Worm (Caenorhabditis elegans) whole organism, mixed stage, embryonic: Measurements from ENCODE around the gene F31B12.3.
A peak's percentile ranks its signal among the peaks of the same experiment; 100 is the strongest.

Experiments
- M03D4.4 ChIP-seq: sonication (generic microtip); optimal IDR thresholded peaks from 2 replicates; lab custom pipeline; 2017; ENCODE audit warnings: mild to moderate bottlenecking, missing genetic modification characterization, missing compliant biosample characterization
- bed-3 ChIP-seq: fragments of 200-800 bp; sonication (Bioruptor generic); optimal IDR thresholded peaks from 3 replicates; lab custom pipeline; 2018; ENCODE audit warnings: mild to moderate bottlenecking, missing genetic modification characterization, moderate library complexity, missing compliant biosample characterization
- blmp-1 ChIP-seq: fragments of 150-350 bp; optimal IDR thresholded peaks from 2 replicates; lab custom pipeline; 2014; ENCODE audit warnings: missing biosample characterization, missing genetic modification characterization
- ceh-39 ChIP-seq: fragments of 150-350 bp; optimal IDR thresholded peaks from 2 replicates; lab custom pipeline; 2014; ENCODE audit warnings: missing biosample characterization, missing genetic modification characterization
- ceh-43 ChIP-seq: fragments of 200-800 bp; sonication (Bioruptor generic); optimal IDR thresholded peaks from 2 replicates; lab custom pipeline; 2018; ENCODE audit warnings: mild to moderate bottlenecking, missing genetic modification characterization, moderate library complexity, missing compliant biosample characterization
- ces-1 ChIP-seq: fragments of 150-350 bp; optimal IDR thresholded peaks from 2 replicates; lab custom pipeline; 2014; ENCODE audit warnings: missing biosample characterization, missing genetic modification reagents, missing genetic modification characterization
- cnd-1 ChIP-seq: fragments of 200-800 bp; sonication (Bioruptor generic); optimal IDR thresholded peaks from 2 replicates; lab custom pipeline; 2018; ENCODE audit warnings: mild to moderate bottlenecking, missing genetic modification characterization, missing compliant biosample characterization
- drap-1 ChIP-seq: fragments of 200-800 bp; sonication (Bioruptor generic); optimal IDR thresholded peaks from 3 replicates; lab custom pipeline; 2018; ENCODE audit warnings: mild to moderate bottlenecking, missing genetic modification characterization, missing compliant biosample characterization
- elt-1 ChIP-seq: sonication (generic microtip); optimal IDR thresholded peaks from 2 replicates; lab custom pipeline; 2017; ENCODE audit warnings: missing genetic modification characterization, mild to moderate bottlenecking, missing compliant biosample characterization, antibody characterized with exemption, moderate library complexity, borderline replicate concordance; ENCODE audit not compliant: insufficient read depth
- elt-3 ChIP-seq: fragments of 150-350 bp; optimal IDR thresholded peaks from 2 replicates; lab custom pipeline; 2014; ENCODE audit warnings: missing biosample characterization, missing genetic modification characterization
- flh-1 ChIP-seq: fragments of 200-800 bp; sonication (Bioruptor generic); optimal IDR thresholded peaks from 2 replicates; lab custom pipeline; 2018; ENCODE audit warnings: mild to moderate bottlenecking, missing genetic modification characterization, moderate library complexity, missing compliant biosample characterization
- hlh-1 ChIP-seq: fragments of 150-350 bp; optimal IDR thresholded peaks from 2 replicates; lab custom pipeline; 2014; ENCODE audit warnings: missing biosample characterization, missing genetic modification reagents, missing genetic modification characterization
- lin-13 ChIP-seq: fragments of 150-350 bp; optimal IDR thresholded peaks from 2 replicates; lab custom pipeline; 2014; ENCODE audit warnings: missing biosample characterization, missing genetic modification characterization
- lin-32 ChIP-seq: fragments of 200-800 bp; sonication (Bioruptor generic); optimal IDR thresholded peaks from 2 replicates; lab custom pipeline; 2018; ENCODE audit warnings: mild to moderate bottlenecking, missing genetic modification characterization, missing compliant biosample characterization
- lsy-2 ChIP-seq: fragments of 150-350 bp; optimal IDR thresholded peaks from 2 replicates; lab custom pipeline; 2014; ENCODE audit warnings: missing biosample characterization, missing genetic modification characterization
- mab-5 ChIP-seq: fragments of 150-350 bp; optimal IDR thresholded peaks from 2 replicates; lab custom pipeline; 2014; ENCODE audit warnings: missing biosample characterization, missing genetic modification characterization
- mep-1 ChIP-seq: fragments of 150-350 bp; optimal IDR thresholded peaks from 2 replicates; lab custom pipeline; 2017; ENCODE audit warnings: missing biosample characterization, missing genetic modification reagents, missing genetic modification characterization, inconsistent platforms
- mls-2 ChIP-seq: sonication (generic microtip); optimal IDR thresholded peaks from 2 replicates; lab custom pipeline; 2016; ENCODE audit warnings: mild to moderate bottlenecking, missing genetic modification characterization, moderate library complexity, missing compliant biosample characterization
- nhr-12 ChIP-seq: fragments of 150-350 bp; optimal IDR thresholded peaks from 2 replicates; lab custom pipeline; 2014; ENCODE audit warnings: missing biosample characterization, missing genetic modification characterization
- nhr-2 ChIP-seq: fragments of 150-350 bp; optimal IDR thresholded peaks from 2 replicates; lab custom pipeline; 2014; ENCODE audit warnings: missing biosample characterization, missing genetic modification characterization
- nhr-237 ChIP-seq: fragments of 150-350 bp; optimal IDR thresholded peaks from 2 replicates; lab custom pipeline; 2014; ENCODE audit warnings: missing biosample characterization, missing genetic modification characterization
- sem-2 ChIP-seq: fragments of 200-800 bp; sonication (Bioruptor generic); optimal IDR thresholded peaks from 2 replicates; lab custom pipeline; 2018; ENCODE audit warnings: mild to moderate bottlenecking, missing genetic modification characterization, missing compliant biosample characterization
- snpc-4 ChIP-seq: fragments of 150-350 bp; optimal IDR thresholded peaks from 2 replicates; lab custom pipeline; 2014; ENCODE audit warnings: missing biosample characterization, missing genetic modification characterization
- sptf-1 ChIP-seq: sonication (generic microtip); optimal IDR thresholded peaks from 2 replicates; lab custom pipeline; 2017; ENCODE audit warnings: mild to moderate bottlenecking, missing genetic modification characterization, moderate library complexity, missing compliant biosample characterization
- tbx-8 ChIP-seq: fragments of 200-800 bp; sonication (Bioruptor generic); optimal IDR thresholded peaks from 2 replicates; lab custom pipeline; 2018; ENCODE audit warnings: mild to moderate bottlenecking, missing genetic modification characterization, moderate library complexity, missing compliant biosample characterization
- unc-120 ChIP-seq: sonication (generic microtip); optimal IDR thresholded peaks from 2 replicates; lab custom pipeline; 2017; ENCODE audit warnings: missing genetic modification characterization, missing compliant biosample characterization; ENCODE audit not compliant: poor library complexity, severe bottlenecking
- unc-62 ChIP-seq: fragments of 150-350 bp; optimal IDR thresholded peaks from 2 replicates; lab custom pipeline; 2014; ENCODE audit warnings: missing biosample characterization, missing genetic modification reagents, missing genetic modification characterization
- zip-8 ChIP-seq: fragments of 150-350 bp; optimal IDR thresholded peaks from 2 replicates; lab custom pipeline; 2014; ENCODE audit warnings: missing biosample characterization, missing genetic modification characterization
- ztf-11 ChIP-seq: fragments of 150-350 bp; optimal IDR thresholded peaks from 2 replicates; lab custom pipeline; 2014; ENCODE audit warnings: missing biosample characterization, missing genetic modification characterization

F31B12.3 gene

ce11 chrX:10859211-10859610 lies 38.8 kb upstream of the F31B12.3 start, which contains the start of gene pgp-5:
TSS of gene pgp-5 (minus strand) at chrX:10859297.
- TF ChIP-seq M03D4.4 (tag; lab: Kevin White, UChicago), result no peak
- TF ChIP-seq drap-1 (GFP tag; lab: Kevin White, UChicago), result no peak
- TF ChIP-seq lin-32, result no peak
- TF ChIP-seq lsy-2 (tag; lab: Kevin White, UChicago), result no peak
- no peak for TF ChIP-seq flh-1
- no peak for TF ChIP-seq snpc-4 (tag; lab: Kevin White, UChicago)
- no peak for TF ChIP-seq zip-8 (tag; lab: Kevin White, UChicago)

ce11 chrX:10853271-10853670 lies 32.9 kb upstream of the F31B12.3 start:
- no peak for TF ChIP-seq ceh-39 (tag; lab: Kevin White, UChicago)
- peak; percentile 29 for TF ChIP-seq unc-62 (GFP tag; lab: Kevin White, UChicago)
- peak; percentile 91 for TF ChIP-seq hlh-1 (tag; lab: Kevin White, UChicago)
- TF ChIP-seq, all 35 proteins: peak for 2

ce11 chrX:10851735-10852134 lies 31.3 kb upstream of the F31B12.3 start:
- TF ChIP-seq lin-13 (tag; lab: Kevin White, UChicago) (no peak), ces-1 (GFP tag; lab: Kevin White, UChicago) (peak; percentile 91), ceh-39 (tag; lab: Kevin White, UChicago) (no peak), nhr-237 (no peak), elt-3 (tag; lab: Kevin White, UChicago) (no peak), blmp-1 (tag; lab: Kevin White, UChicago) (no peak), nhr-12 (tag; lab: Kevin White, UChicago) (no peak), tbx-8 (GFP tag; lab: Kevin White, UChicago) (no peak), mls-2 (tag; lab: Kevin White, UChicago) (no peak), ceh-43 (GFP tag; lab: Kevin White, UChicago) (no peak), bed-3 (GFP tag; lab: Kevin White, UChicago) (no peak), sptf-1 (tag; lab: Kevin White, UChicago) (no peak), elt-1 (no peak), cnd-1 (peak; percentile 46), mab-5 (tag; lab: Kevin White, UChicago) (no peak), flh-1 (no peak), nhr-2 (no peak)

ce11 chrX:10851202-10851601 lies 30.8 kb upstream of the F31B12.3 start:
- TF ChIP-seq unc-62 (GFP tag; lab: Kevin White, UChicago) (peak; percentile 17), zip-8 (tag; lab: Kevin White, UChicago) (peak; percentile 13), sptf-1 (tag; lab: Kevin White, UChicago) (no peak)
- TF ChIP-seq, all 35 proteins: peak for 2

- TF ChIP-seq ceh-39 (tag; lab: Kevin White, UChicago) (no peak), mep-1 (no peak), flh-1 (no peak), unc-120 (tag; lab: Kevin White, UChicago) (no peak), lsy-2 (tag; lab: Kevin White, UChicago) (no peak), elt-3 (tag; lab: Kevin White, UChicago) (no peak), zip-8 (tag; lab: Kevin White, UChicago) (no peak), cnd-1 (no peak), lin-32 (no peak), ceh-43 (GFP tag; lab: Kevin White, UChicago) (no peak), sem-2 (no peak), mls-2 (tag; lab: Kevin White, UChicago) (no peak), ztf-11 (tag; lab: Kevin White, UChicago) (no peak), drap-1 (GFP tag; lab: Kevin White, UChicago) (no peak), nhr-12 (tag; lab: Kevin White, UChicago) (no peak), ces-1 (GFP tag; lab: Kevin White, UChicago) (no peak), bed-3 (GFP tag; lab: Kevin White, UChicago) (no peak)
Observed at ce11 chrX:10846898-10847297, 26.5 kb upstream of the F31B12.3 start.
